Worm (Caenorhabditis elegans) whole organism, L3 larva: ENCODE results near the gene Y116A8A.150.

Experiments
- ZK546.5 ChIP-seq: sonication (generic microtip); optimal IDR thresholded peaks from 2 replicates; lab custom pipeline; 2017; ENCODE audit warnings: missing biosample characterization, missing genetic modification characterization
- ama-1 ChIP-seq: fragments of 150-350 bp; optimal IDR thresholded peaks from 2 replicates; lab custom pipeline; 2018
- ceh-16 ChIP-seq: sonication (generic microtip); optimal IDR thresholded peaks from 2 replicates; lab custom pipeline; 2017; ENCODE audit warnings: missing biosample characterization, missing genetic modification characterization
- elt-3 ChIP-seq, 3 experiments: fragments of 150-350 bp in 1 of 3; sonication (generic microtip) in 2 of 3; optimal IDR thresholded peaks; 2 replicates in 2 of 3; 4 replicates in 1 of 3; lab custom pipeline; 2014 to 2017; ENCODE audit warnings: missing biosample characterization in 3 of 3, missing genetic modification characterization in 3 of 3
- lin-39 ChIP-seq: fragments of 150-350 bp; optimal IDR thresholded peaks from 2 replicates; lab custom pipeline; 2018; ENCODE audit warnings: missing biosample characterization, missing genetic modification reagents, missing genetic modification characterization
- mdl-1 ChIP-seq: fragments of 150-350 bp; optimal IDR thresholded peaks from 2 replicates; lab custom pipeline; 2014; ENCODE audit warnings: missing biosample characterization, missing genetic modification characterization
- nfya-1 ChIP-seq: sonication (generic microtip); optimal IDR thresholded peaks from 2 replicates; lab custom pipeline; 2017; ENCODE audit warnings: missing genetic modification characterization, mild to moderate bottlenecking, missing compliant biosample characterization, antibody characterized with exemption, moderate library complexity; ENCODE audit not compliant: insufficient read depth
- nhr-12 ChIP-seq: fragments of 150-350 bp; optimal IDR thresholded peaks from 2 replicates; lab custom pipeline; 2014; ENCODE audit warnings: missing biosample characterization, missing genetic modification characterization
- nhr-23 ChIP-seq: fragments of 150-350 bp; optimal IDR thresholded peaks from 2 replicates; lab custom pipeline; 2014; ENCODE audit warnings: missing biosample characterization, missing genetic modification reagents, missing genetic modification characterization
- nhr-25 ChIP-seq: sonication (generic microtip); optimal IDR thresholded peaks from 2 replicates; lab custom pipeline; 2017; ENCODE audit warnings: missing biosample characterization, missing genetic modification characterization
- nhr-77 ChIP-seq: fragments of 150-350 bp; optimal IDR thresholded peaks from 2 replicates; lab custom pipeline; 2014; ENCODE audit warnings: missing biosample characterization, missing genetic modification characterization
- pqm-1 ChIP-seq: fragments of 150-350 bp; optimal IDR thresholded peaks from 2 replicates; lab custom pipeline; 2017; ENCODE audit warnings: missing biosample characterization, missing genetic modification characterization, inconsistent platforms
- snpc-4 ChIP-seq: fragments of 150-350 bp; optimal IDR thresholded peaks from 2 replicates; lab custom pipeline; 2014; ENCODE audit warnings: missing biosample characterization, missing genetic modification characterization

ce11 chrIV:16812116-16812515 lies 30.7 kb downstream of the Y116A8A.150 start:
- TF ChIP-seq nhr-12 (tag; lab: Kevin White, UChicago) = no peak
- no peak for TF ChIP-seq ceh-16 (tag; lab: Kevin White, UChicago)
- TF ChIP-seq nhr-77 (tag; lab: Kevin White, UChicago) = no peak
- no peak for TF ChIP-seq nhr-25
- TF ChIP-seq lin-39 (tag; lab: Kevin White, UChicago) = no peak
- no peak for TF ChIP-seq ZK546.5 (tag; lab: Kevin White, UChicago)
- TF ChIP-seq elt-3 (tag; optimal IDR thresholded peaks at IDR 0.05; lab: Kevin White, UChicago) = no peak
- no peak for TF ChIP-seq nhr-23 (tag; lab: Kevin White, UChicago)
- TF ChIP-seq ama-1 = no peak
- no peak for TF ChIP-seq mdl-1 (tag; lab: Kevin White, UChicago)
- no peak for TF ChIP-seq snpc-4
- no peak for TF ChIP-seq pqm-1 (tag; lab: Kevin White, UChicago)
- TF ChIP-seq nfya-1 = no peak
